Fruit fly (Drosophila melanogaster): Measurements from ENCODE around the gene Tmtc1.

DNA sequence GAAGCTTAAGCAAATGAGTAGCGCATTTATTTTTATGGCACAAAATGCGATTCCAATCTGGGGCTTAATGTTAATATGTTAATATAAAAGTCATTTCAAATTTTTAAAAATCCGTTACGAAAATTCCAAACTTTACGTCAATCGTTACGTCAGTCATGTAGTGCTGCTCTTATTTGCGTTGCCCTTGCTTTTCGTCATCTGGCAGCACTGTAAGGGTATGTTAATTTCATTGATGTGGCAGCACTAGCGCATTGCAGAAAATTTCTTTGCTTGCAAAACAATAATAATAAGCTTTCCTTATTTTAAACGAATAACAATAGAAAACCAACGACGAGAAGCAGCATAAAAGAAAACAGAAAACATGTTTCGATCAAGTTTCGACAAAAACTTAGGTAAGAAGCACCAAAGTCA is 62.3 kb downstream of the Tmtc1 start, which contains the start of gene Hrs:
- no peak for TF ChIP-seq dimm (GFP tag; IDR thresholded peaks at IDR 0.05)
- TF ChIP-seq ranshi (GFP tag; IDR thresholded peaks at IDR 0.05) = no peak
- TF ChIP-seq CG11695 (GFP tag; IDR thresholded peaks at IDR 0.05) = no peak
- TF ChIP-seq az2 (GFP tag; optimal IDR thresholded peaks at IDR 0.05) = no peak
- no peak for TF ChIP-seq nau (GFP tag; optimal IDR thresholded peaks at IDR 0.05)
- no peak for TF ChIP-seq CG31365 (tag; optimal IDR thresholded peaks at IDR 0.05)
